Worm (Caenorhabditis elegans) whole organism, L3 larva: ENCODE measurements around the gene cpin-1.

Experiments
- R02D3.7 ChIP-seq: fragments of 150-350 bp; optimal IDR thresholded peaks from 2 replicates; lab custom pipeline; 2014; ENCODE audit warnings: missing biosample characterization, missing genetic modification characterization
- ZK546.5 ChIP-seq: sonication (generic microtip); optimal IDR thresholded peaks from 2 replicates; lab custom pipeline; 2017; ENCODE audit warnings: missing biosample characterization, missing genetic modification characterization
- ceh-82 ChIP-seq: fragments of 150-350 bp; optimal IDR thresholded peaks from 2 replicates; lab custom pipeline; 2014; ENCODE audit warnings: missing biosample characterization, missing genetic modification characterization
- nhr-25 ChIP-seq: sonication (generic microtip); optimal IDR thresholded peaks from 2 replicates; lab custom pipeline; 2017; ENCODE audit warnings: missing biosample characterization, missing genetic modification characterization
- nhr-76 ChIP-seq: fragments of 150-350 bp; sonication (generic microtip); optimal IDR thresholded peaks from 5 replicates; lab custom pipeline; 2014; ENCODE audit warnings: missing biosample characterization, missing genetic modification characterization
- sea-2 ChIP-seq: fragments of 150-350 bp; sonication (generic microtip); optimal IDR thresholded peaks from 4 replicates; lab custom pipeline; 2014; ENCODE audit warnings: missing biosample characterization, missing genetic modification reagents, missing genetic modification characterization

- TF ChIP-seq sea-2 (GFP tag; lab: Kevin White, UChicago) (no peak), ceh-82 (tag; lab: Kevin White, UChicago) (no peak), ZK546.5 (tag; lab: Kevin White, UChicago) (no peak), nhr-25 (no peak), nhr-76 (tag; lab: Kevin White, UChicago) (no peak), R02D3.7 (tag; lab: Kevin White, UChicago) (no peak)
These were observed 42.5 kb upstream of the cpin-1 start, which contains the start of gene F56D5.5 for ce11 chrIV:9408004-9408403.
